Fruit fly (Drosophila melanogaster): ENCODE data around the gene Tbc1d15-17.

DNA sequence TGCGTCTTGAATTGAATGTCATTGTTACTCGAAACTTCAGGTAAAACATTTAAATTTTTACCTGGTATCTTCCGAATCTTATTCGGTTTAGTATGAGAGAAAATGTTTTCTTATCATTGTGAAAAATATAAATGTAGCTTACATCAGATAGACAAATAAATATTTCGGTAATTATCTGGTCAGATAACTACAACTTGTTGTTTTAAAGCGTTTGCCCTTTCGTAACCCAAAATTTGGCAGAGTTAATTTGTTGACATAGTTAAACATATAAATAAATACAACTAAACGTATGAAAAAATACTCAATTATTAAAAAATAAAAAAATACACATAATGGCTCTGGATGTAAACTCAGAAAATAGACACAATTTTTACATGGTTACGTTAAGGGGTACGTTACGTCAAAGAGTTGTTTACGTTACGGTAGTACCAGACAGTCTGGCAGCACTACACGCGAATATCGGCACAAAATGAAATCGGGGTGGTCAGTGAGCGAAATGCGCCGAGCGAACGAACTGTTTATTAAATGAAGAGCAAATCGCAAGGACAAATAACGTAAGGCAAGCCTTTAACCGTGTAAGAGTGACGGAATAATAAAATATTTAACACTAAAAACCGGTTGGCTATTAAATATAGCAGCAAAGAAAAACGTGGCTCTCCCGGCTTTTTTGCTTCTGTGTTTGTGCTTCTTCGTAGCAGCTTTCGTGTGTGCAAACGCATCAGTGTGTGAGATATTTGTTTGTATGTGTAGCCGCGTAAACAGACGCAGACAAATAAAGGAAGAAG lies 24.4 kb upstream of the Tbc1d15-17 start:
- TF ChIP-seq Sox14 (GFP tag; optimal IDR thresholded peaks at IDR 0.05) (no peak), CG6276 (GFP tag; optimal IDR thresholded peaks at IDR 0.05) (no peak), CG16779 (tag; optimal IDR thresholded peaks at IDR 0.05) (no peak), fd85E (GFP tag; optimal IDR thresholded peaks at IDR 0.05) (no peak), fkh (GFP tag; optimal IDR thresholded peaks at IDR 0.05) (no peak), Eip93F (GFP tag; optimal IDR thresholded peaks at IDR 0.05) (peak; percentile 55), CG15336 (GFP tag; IDR thresholded peaks at IDR 0.05) (peak; percentile 29; the same call in 1 of the 2 replicates), CG3032 (tag; optimal IDR thresholded peaks at IDR 0.05) (no peak)
